Fruit fly (Drosophila melanogaster): ENCODE measurements at regions not wholly inside any gene's neighbourhood (a gene's known extent, or its start where the extent isn't known, plus 50 kb on each side); places are given as distances from the start of the nearest gene placed in this dataset.
A peak's percentile ranks its signal among the peaks of the same experiment; 100 is the strongest.
"Not testable (repeated sequence)": the region's sequence is repeated elsewhere in the genome, so short reads cannot be mapped to it uniquely, and the experiment has no call there.

DNA sequence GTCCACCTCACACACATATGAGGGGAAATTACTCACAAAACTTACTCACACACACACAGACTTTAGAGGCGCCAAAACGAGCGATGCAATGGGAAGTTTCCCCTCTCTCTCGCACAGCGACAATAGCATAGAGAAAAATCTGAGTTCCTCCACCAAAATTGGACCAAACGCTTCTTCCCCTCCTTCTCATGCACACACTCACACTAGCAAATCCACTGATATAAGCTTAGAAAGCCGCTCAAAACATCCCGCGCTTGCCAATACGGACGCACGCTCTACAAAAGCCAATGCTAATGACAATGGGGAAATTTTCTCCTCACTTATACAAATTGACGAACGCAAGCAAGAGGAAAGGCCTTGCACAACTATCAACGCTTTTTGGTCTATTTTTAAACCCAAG lies 67.7 kb downstream of the CG17636 start:
- peak in 1 of 2 experiments; percentile 54 for TF ChIP-seq Trl (optimal IDR thresholded peaks at IDR 0.05)
- not testable (repeated sequence) for TF ChIP-seq Trl (GFP tag; optimal IDR thresholded peaks at IDR 0.05)
